Worm (Caenorhabditis elegans): ENCODE results near the gene ppm-1.A.

- TF ChIP-seq aly-1 (tag; optimal IDR thresholded peaks at IDR 0.05) (no peak), ets-7 (tag; optimal IDR thresholded peaks at IDR 0.05) (no peak), ama-1 (optimal IDR thresholded peaks at IDR 0.05) (no peak)
Measured at ce11 chrV:10529600-10529999, 6.6 kb downstream of the ppm-1.A start.

Measured in whole organism, early embryonic.